Worm (Caenorhabditis elegans) whole organism, young adult: ENCODE results near the gene K03B8.6.

Experiments
- D2030.7 ChIP-seq: fragments of 200-800 bp; sonication (Bioruptor generic); IDR thresholded peaks from 2 replicates; pipeline ENCODE4 v1.3.6; 2022; ENCODE audit warnings: missing genetic modification reagents, missing genetic modification characterization, missing compliant biosample characterization
- madf-8 ChIP-seq: fragments of 200-800 bp; sonication (Bioruptor generic); conservative IDR thresholded peaks from 2 replicates; pipeline ENCODE4 v1.3.6; 2022; ENCODE audit warnings: missing genetic modification reagents, missing genetic modification characterization, missing compliant biosample characterization

ce11 chrV:11380571-11380970 lies 26.8 kb upstream of the K03B8.6 start:
- TF ChIP-seq madf-8 (GFP tag; lab: Robert Waterston, UW) (no peak), D2030.7 (GFP tag; lab: Robert Waterston, UW) (no peak)
